Worm (Caenorhabditis elegans) whole organism, L1 larva: ENCODE measurements around the gene ZK643.2.

Experiments
- Y116A8C.19 ChIP-seq: sonication (generic microtip); optimal IDR thresholded peaks from 2 replicates; lab custom pipeline; 2016; ENCODE audit warnings: missing compliant biosample characterization, missing genetic modification characterization, borderline replicate concordance
- aha-1 ChIP-seq: fragments of 150-350 bp; optimal IDR thresholded peaks from 2 replicates; lab custom pipeline; 2014; ENCODE audit warnings: missing biosample characterization, missing genetic modification characterization
- alr-1 ChIP-seq: fragments of 200-800 bp; sonication (Bioruptor generic); optimal IDR thresholded peaks from 2 replicates; lab custom pipeline; 2018; ENCODE audit warnings: borderline replicate concordance, mild to moderate bottlenecking, missing genetic modification characterization, missing compliant biosample characterization
- ces-1 ChIP-seq: fragments of 150-350 bp; optimal IDR thresholded peaks from 2 replicates; lab custom pipeline; 2014; ENCODE audit warnings: missing biosample characterization, missing genetic modification reagents, missing genetic modification characterization
- dsc-1 ChIP-seq: sonication (generic microtip); optimal IDR thresholded peaks from 2 replicates; lab custom pipeline; 2016; ENCODE audit warnings: mild to moderate bottlenecking, missing genetic modification characterization, missing compliant biosample characterization
- efl-1 ChIP-seq, 4 experiments: fragments of 150-350 bp; optimal IDR thresholded peaks in 3 of 4; peaks in 1 of 4; 1 replicate in 1 of 4; 2 replicates in 3 of 4; lab custom pipeline; 2014; ENCODE audit warnings: missing biosample characterization in 2 of 4, missing genetic modification characterization in 2 of 4, missing genetic modification reagents in 2 of 4
- efl-3 ChIP-seq: fragments of 200-800 bp; sonication (Bioruptor generic); optimal IDR thresholded peaks from 2 replicates; lab custom pipeline; 2018; ENCODE audit warnings: mild to moderate bottlenecking, missing genetic modification characterization, missing compliant biosample characterization
- egl-13 ChIP-seq: sonication (generic microtip); optimal IDR thresholded peaks from 2 replicates; lab custom pipeline; 2016; ENCODE audit warnings: missing genotype, missing genetic modification reagents, missing genetic modification characterization, missing compliant biosample characterization
- egl-27 ChIP-seq, 2 experiments: fragments of 150-350 bp in 1 of 2; sonication (generic microtip); optimal IDR thresholded peaks; 3 replicates each; lab custom pipeline; 2017 to 2018; ENCODE audit warnings: missing biosample characterization in 2 of 2, missing genetic modification characterization in 2 of 2, missing genetic modification reagents in 2 of 2
- fkh-10 ChIP-seq: sonication (generic microtip); optimal IDR thresholded peaks from 2 replicates; lab custom pipeline; 2017; ENCODE audit warnings: missing biosample characterization, missing genetic modification reagents, missing genetic modification characterization
- hpl-2 ChIP-seq: fragments of 150-350 bp; optimal IDR thresholded peaks from 2 replicates; lab custom pipeline; 2014; ENCODE audit warnings: missing biosample characterization, missing genetic modification reagents, missing genetic modification characterization
- isw-1 ChIP-seq: fragments of 200-800 bp; sonication (Bioruptor generic); IDR thresholded peaks from 2 replicates; pipeline ENCODE4 v1.3.6; 2022; ENCODE audit warnings: missing genetic modification characterization, missing compliant biosample characterization
- lin-14 ChIP-seq: fragments of 200-800 bp; sonication (Bioruptor generic); optimal IDR thresholded peaks from 2 replicates; lab custom pipeline; 2018; ENCODE audit warnings: mild to moderate bottlenecking, missing genetic modification characterization, moderate library complexity, missing compliant biosample characterization
- lin-15B ChIP-seq: fragments of 150-350 bp; sonication (generic microtip); optimal IDR thresholded peaks from 3 replicates; lab custom pipeline; 2014; ENCODE audit warnings: missing biosample characterization, missing genetic modification characterization
- lin-35 ChIP-seq, 2 experiments: fragments of 150-350 bp; optimal IDR thresholded peaks; 2 replicates each; lab custom pipeline; 2014; ENCODE audit warnings: missing biosample characterization in 2 of 2, missing genetic modification characterization in 2 of 2, missing genetic modification reagents in 2 of 2
- lin-39 ChIP-seq: fragments of 150-350 bp; optimal IDR thresholded peaks from 2 replicates; lab custom pipeline; 2014; ENCODE audit warnings: missing biosample characterization, missing genetic modification reagents, missing genetic modification characterization
- lir-3 ChIP-seq: sonication (generic microtip); optimal IDR thresholded peaks from 2 replicates; lab custom pipeline; 2016; ENCODE audit warnings: mild to moderate bottlenecking, missing genetic modification characterization, moderate library complexity, missing compliant biosample characterization; ENCODE audit not compliant: poor library complexity
- lsy-2 ChIP-seq, 2 experiments: fragments of 150-350 bp; optimal IDR thresholded peaks; 2 replicates each; lab custom pipeline; 2014; ENCODE audit warnings: missing biosample characterization in 2 of 2, missing genetic modification characterization in 2 of 2
- mdl-1 ChIP-seq, 2 experiments: fragments of 150-350 bp; optimal IDR thresholded peaks; 2 replicates each; lab custom pipeline; 2014 to 2017; ENCODE audit warnings: missing biosample characterization in 2 of 2, missing genetic modification characterization in 2 of 2, inconsistent platforms in 1 of 2
- nhr-12 ChIP-seq: sonication (generic microtip); optimal IDR thresholded peaks from 2 replicates; lab custom pipeline; 2017; ENCODE audit warnings: missing biosample characterization, missing genetic modification characterization
- nhr-84 ChIP-seq: sonication (generic microtip); optimal IDR thresholded peaks from 2 replicates; lab custom pipeline; 2017; ENCODE audit warnings: missing biosample characterization, missing genetic modification characterization
- pax-3 ChIP-seq: fragments of 200-800 bp; sonication (Bioruptor generic); optimal IDR thresholded peaks from 2 replicates; lab custom pipeline; 2018; ENCODE audit warnings: mild to moderate bottlenecking, missing genetic modification characterization, moderate library complexity, missing compliant biosample characterization
- skn-1 ChIP-seq: fragments of 150-350 bp; optimal IDR thresholded peaks from 2 replicates; lab custom pipeline; 2014; ENCODE audit warnings: missing biosample characterization, missing genetic modification characterization
- snpc-4 ChIP-seq: fragments of 150-350 bp; optimal IDR thresholded peaks from 2 replicates; lab custom pipeline; 2014; ENCODE audit warnings: missing biosample characterization, missing genetic modification characterization
- snu-23 ChIP-seq: sonication (generic microtip); optimal IDR thresholded peaks from 2 replicates; lab custom pipeline; 2016; ENCODE audit warnings: missing genetic modification characterization, missing compliant biosample characterization
- sptf-1 ChIP-seq: fragments of 150-350 bp; optimal IDR thresholded peaks from 2 replicates; lab custom pipeline; 2014; ENCODE audit warnings: missing biosample characterization, missing genetic modification characterization
- sup-37 ChIP-seq: fragments of 200-800 bp; sonication (Bioruptor generic); optimal IDR thresholded peaks from 2 replicates; lab custom pipeline; 2018; ENCODE audit warnings: mild to moderate bottlenecking, missing genetic modification characterization, missing compliant biosample characterization
- tbx-2 ChIP-seq: sonication (generic microtip); optimal IDR thresholded peaks from 2 replicates; lab custom pipeline; 2016; ENCODE audit warnings: missing genetic modification characterization, missing compliant biosample characterization
- unc-130 ChIP-seq: fragments of 150-350 bp; optimal IDR thresholded peaks from 2 replicates; lab custom pipeline; 2017; ENCODE audit warnings: missing biosample characterization, missing genetic modification characterization, inconsistent platforms
- unc-30 ChIP-seq: sonication (generic microtip); optimal IDR thresholded peaks from 2 replicates; lab custom pipeline; 2017; ENCODE audit warnings: missing biosample characterization, missing genetic modification characterization
- unc-86 ChIP-seq: sonication (generic microtip); optimal IDR thresholded peaks from 2 replicates; lab custom pipeline; 2016; ENCODE audit warnings: missing genetic modification characterization, missing compliant biosample characterization
- xbp-1 ChIP-seq: sonication (generic microtip); optimal IDR thresholded peaks from 2 replicates; lab custom pipeline; 2016; ENCODE audit warnings: missing genetic modification characterization, missing compliant biosample characterization

ZK643.2 gene

DNA sequence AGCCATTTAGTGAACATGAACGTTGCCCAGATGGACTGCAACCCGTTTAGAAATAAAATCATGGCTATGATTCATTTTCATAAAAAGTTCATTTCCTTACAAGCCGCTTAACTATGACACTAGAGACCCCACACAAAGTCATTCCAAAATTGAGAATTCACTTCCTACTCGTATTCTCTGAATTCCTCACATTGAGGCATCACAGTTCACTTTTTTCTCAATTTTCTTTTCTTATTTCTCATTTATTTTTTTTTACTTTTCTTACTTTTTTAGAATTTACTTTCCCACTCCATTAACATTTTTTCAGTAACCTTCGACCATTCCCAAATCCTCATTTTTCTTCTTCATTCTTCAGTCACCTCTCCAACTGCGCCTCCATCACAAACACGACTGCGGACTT, 12.0 kb upstream of the ZK643.2 start, which contains the start of gene dhrr-1:
dhrr-1 (plus strand) TSS at position 301 of the 400 bp plus-strand sequence.
- TF ChIP-seq efl-1 (optimal IDR thresholded peaks at IDR 0.05; lab: Kevin White, UChicago) (no peak), efl-1 (GFP tag; optimal IDR thresholded peaks at IDR 0.05 in 1 of 2; lab: Kevin White, UChicago) (peak in 1 of 2 experiments; percentile 84), egl-13 (tag; lab: Kevin White, UChicago) (no peak)

DNA sequence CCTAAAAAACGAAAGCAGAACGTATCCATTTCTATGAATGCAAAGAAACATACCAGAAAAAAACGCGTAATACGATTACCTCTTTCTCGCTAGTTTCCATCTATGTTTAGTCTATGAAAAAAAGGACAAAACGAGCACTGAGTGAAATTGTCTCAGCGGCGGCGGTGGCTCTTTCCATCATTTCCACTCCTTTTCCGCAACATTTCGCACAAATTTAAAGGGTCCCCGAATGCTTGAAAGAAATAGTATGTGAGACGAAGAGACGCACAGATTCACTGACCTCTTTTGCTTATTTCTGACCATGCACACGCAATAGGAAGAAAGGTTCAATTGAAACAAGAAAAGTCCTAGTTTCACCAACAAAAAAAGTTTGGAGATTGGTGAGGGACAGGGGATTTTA, 10.1 kb upstream of the ZK643.2 start:
- peak; percentile 49 for TF ChIP-seq fkh-10 (GFP tag; lab: Kevin White, UChicago)
- no peak for TF ChIP-seq egl-13 (tag; lab: Kevin White, UChicago)
- no peak for TF ChIP-seq xbp-1 (tag; lab: Kevin White, UChicago)
- peak; percentile 62 for TF ChIP-seq lin-14 (GFP tag; lab: Kevin White, UChicago)
- TF ChIP-seq lsy-2 (tag; optimal IDR thresholded peaks at IDR 0.05; lab: Kevin White, UChicago): no peak
- TF ChIP-seq, all 84 proteins: peak for 2

DNA sequence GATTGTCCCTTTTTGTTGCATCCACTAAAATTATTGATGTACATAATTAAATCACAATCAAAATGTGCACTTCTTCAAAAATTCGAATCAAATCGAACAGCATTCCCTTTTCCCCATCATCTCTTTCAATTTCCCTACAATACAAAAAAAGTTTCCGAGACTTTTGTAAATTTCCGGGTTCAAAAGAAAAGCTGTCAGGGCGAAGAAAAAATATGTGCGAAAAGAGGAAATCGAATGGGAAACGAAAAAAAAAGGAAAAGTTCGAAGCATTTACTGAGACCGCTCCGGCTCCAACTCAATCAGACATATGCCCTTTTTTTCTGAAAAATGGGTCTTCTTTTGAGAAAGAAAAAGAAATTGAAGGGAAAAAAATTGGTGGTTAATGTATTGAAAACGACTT, 7.2 kb upstream of the ZK643.2 start:
- TF ChIP-seq isw-1: no peak
- TF ChIP-seq ces-1: no peak
- peak; percentile 38 for TF ChIP-seq lin-14 (GFP tag; lab: Kevin White, UChicago)
- TF ChIP-seq lir-3 (tag; lab: Kevin White, UChicago): no peak
- peak; percentile 51 for TF ChIP-seq fkh-10 (GFP tag; lab: Kevin White, UChicago)
- TF ChIP-seq efl-3 (GFP tag; lab: Kevin White, UChicago): no peak
- no peak for TF ChIP-seq aha-1
- TF ChIP-seq nhr-84: no peak
- TF ChIP-seq mdl-1 (tag; optimal IDR thresholded peaks at IDR 0.05; lab: Kevin White, UChicago): no peak

DNA sequence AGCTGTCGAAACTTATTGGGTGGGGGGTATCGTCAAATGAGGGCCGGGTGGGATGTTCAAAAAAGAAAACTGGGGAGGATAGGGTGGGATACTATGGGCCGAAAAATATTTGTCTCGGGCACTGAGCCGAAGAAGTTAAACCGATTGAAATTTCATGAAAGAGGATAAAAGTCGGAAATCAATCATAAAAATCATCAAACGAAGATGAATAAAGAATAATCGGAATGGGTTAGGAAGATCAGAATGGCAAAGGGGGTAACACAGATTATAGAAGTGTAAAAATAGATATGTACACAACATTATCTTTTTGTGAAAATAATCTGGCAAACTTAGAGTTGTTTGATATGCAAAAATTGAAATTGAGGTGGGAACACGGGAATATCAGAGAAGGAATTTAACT, 804 bp upstream of the ZK643.2 start:
- TF ChIP-seq snu-23 (GFP tag; lab: Kevin White, UChicago) (no peak), unc-130 (tag; lab: Kevin White, UChicago) (no peak), lin-39 (no peak), tbx-2 (tag; lab: Kevin White, UChicago) (no peak), Y116A8C.19 (tag; lab: Kevin White, UChicago) (no peak), snpc-4 (tag; lab: Kevin White, UChicago) (no peak), aha-1 (no peak), hpl-2 (GFP tag; lab: Kevin White, UChicago) (no peak), lin-35 (GFP tag; optimal IDR thresholded peaks at IDR 0.05; lab: Kevin White, UChicago) (no peak), egl-27 (tag; optimal IDR thresholded peaks at IDR 0.05; lab: Kevin White, UChicago) (no peak), nhr-84 (no peak), skn-1 (no peak), unc-30 (tag; lab: Kevin White, UChicago) (no peak)

DNA sequence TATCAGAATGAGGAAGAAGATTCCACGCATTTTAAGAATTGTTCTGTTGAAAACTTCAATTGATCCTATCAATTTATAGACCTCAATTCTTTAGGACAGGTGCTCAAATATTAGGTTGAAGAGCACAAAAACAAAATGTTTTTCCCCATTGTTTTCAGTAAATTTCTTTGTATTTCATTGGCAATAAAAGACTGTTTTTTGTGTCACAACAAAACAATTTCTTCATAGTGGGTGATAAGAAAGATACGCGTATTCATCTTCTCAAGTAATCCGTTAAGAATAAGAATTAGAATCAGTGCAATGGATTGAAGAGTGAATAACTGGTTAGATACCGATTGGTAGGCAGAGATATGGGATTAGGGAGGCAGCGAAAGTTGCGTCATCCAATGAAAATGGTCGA, 4.3 kb downstream of the ZK643.2 start, which contains the start of gene ZK643.6:
ZK643.6 (minus strand) TSS at position 101 of the 400 bp plus-strand sequence.
- TF ChIP-seq ces-1 (no peak), dsc-1 (tag; lab: Kevin White, UChicago) (peak; percentile 1), lin-15B (no peak), sup-37 (no peak), unc-130 (tag; lab: Kevin White, UChicago) (no peak), efl-1 (optimal IDR thresholded peaks at IDR 0.05; lab: Kevin White, UChicago) (no peak), efl-1 (GFP tag; optimal IDR thresholded peaks at IDR 0.05 in 1 of 2; lab: Kevin White, UChicago) (peak in 1 of 2 experiments; percentile 33)

DNA sequence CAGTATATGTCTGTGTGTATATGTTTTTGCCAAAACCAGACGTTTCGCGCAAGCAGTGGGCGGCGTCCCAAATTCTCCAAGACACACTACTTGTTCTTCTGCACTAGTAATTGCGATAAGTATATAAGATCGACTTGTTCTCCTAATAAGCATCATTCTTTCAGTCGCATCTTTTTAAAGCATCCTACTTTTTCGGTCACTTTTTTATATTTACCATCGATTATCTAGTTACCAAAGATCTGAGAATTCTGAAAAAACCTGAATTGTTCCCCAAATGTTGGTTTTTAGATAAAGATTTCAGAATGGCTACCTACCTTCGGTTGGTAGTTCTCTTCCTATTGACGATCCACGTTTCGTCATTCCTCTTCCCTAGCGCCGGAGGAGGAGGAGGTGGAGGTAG, 5.7 kb downstream of the ZK643.2 start, which contains the start of gene grl-25:
grl-25 (plus strand) TSS at position 301 of the 400 bp plus-strand sequence.
- no peak for TF ChIP-seq pax-3 (tag; lab: Kevin White, UChicago)
- TF ChIP-seq nhr-12 (tag; lab: Kevin White, UChicago): no peak
- TF ChIP-seq alr-1 (tag; lab: Kevin White, UChicago): no peak
- TF ChIP-seq sptf-1 (tag; lab: Kevin White, UChicago): no peak
- no peak for TF ChIP-seq snu-23 (GFP tag; lab: Kevin White, UChicago)
- no peak for TF ChIP-seq unc-86
